Fruit fly (Drosophila melanogaster) whole organism, embryonic: ENCODE data around the gene Cdk1.
A peak's percentile ranks its signal among the peaks of the same experiment; 100 is the strongest.

Experiments
- Ada2b ChIP-seq: fragments of 200-800 bp; sonication (Bioruptor generic); IDR thresholded peaks from 2 replicates; pipeline ENCODE4 v1.3.6; 2022; ENCODE audit warnings: missing biosample characterization, missing genetic modification characterization
- Antp ChIP-seq: fragments of 200-800 bp; sonication (Bioruptor generic); optimal IDR thresholded peaks from 3 replicates; lab custom pipeline; 2016; ENCODE audit warnings: missing biosample characterization, missing genetic modification characterization
- Asciz ChIP-seq: fragments of 200-800 bp; sonication (Bioruptor generic); optimal IDR thresholded peaks from 2 replicates; lab custom pipeline; 2017; ENCODE audit warnings: missing biosample characterization, mild to moderate bottlenecking, missing genetic modification characterization, missing genetic modification reagents
- CG10462 ChIP-seq: fragments of 200-800 bp; sonication (Bioruptor generic); optimal IDR thresholded peaks from 2 replicates; lab custom pipeline; 2016; ENCODE audit warnings: missing biosample characterization, missing genetic modification characterization
- CG11398 ChIP-seq: fragments of 200-800 bp; sonication (Bioruptor generic); optimal IDR thresholded peaks from 2 replicates; lab custom pipeline; 2016; ENCODE audit warnings: missing biosample characterization, missing genetic modification characterization
- CG12071 ChIP-seq: fragments of 200-800 bp; sonication (Bioruptor generic); optimal IDR thresholded peaks from 3 replicates; lab custom pipeline; 2018; ENCODE audit warnings: missing biosample characterization, mild to moderate bottlenecking, missing genetic modification characterization
- CG12104 ChIP-seq: fragments of 200-800 bp; sonication (Bioruptor generic); optimal IDR thresholded peaks from 3 replicates; lab custom pipeline; 2016; ENCODE audit warnings: missing biosample characterization, missing genetic modification characterization
- CG13296 ChIP-seq: fragments of 200-800 bp; sonication (Bioruptor generic); optimal IDR thresholded peaks from 3 replicates; lab custom pipeline; 2018; ENCODE audit warnings: missing biosample characterization, mild to moderate bottlenecking, missing genetic modification characterization
- CG13424 ChIP-seq: fragments of 200-800 bp; sonication (Bioruptor generic); optimal IDR thresholded peaks from 2 replicates; lab custom pipeline; 2019; ENCODE audit warnings: missing biosample characterization, mild to moderate bottlenecking, missing genetic modification characterization, moderate library complexity
- CG14441 ChIP-seq: fragments of 200-800 bp; sonication (Bioruptor generic); IDR thresholded peaks from 2 replicates; pipeline ENCODE4 v1.3.6; 2022; ENCODE audit warnings: missing biosample characterization, missing genetic modification characterization
- CG16815 ChIP-seq: fragments of 200-800 bp; sonication (Bioruptor generic); optimal IDR thresholded peaks from 3 replicates; lab custom pipeline; 2017; ENCODE audit warnings: missing biosample characterization, mild to moderate bottlenecking, missing genetic modification characterization
- CG17186 ChIP-seq: fragments of 200-800 bp; sonication (Bioruptor generic); optimal IDR thresholded peaks from 3 replicates; lab custom pipeline; 2017; ENCODE audit warnings: missing biosample characterization, missing genetic modification reagents, missing genetic modification characterization
- CG17359 ChIP-seq: fragments of 200-800 bp; sonication (Bioruptor generic); optimal IDR thresholded peaks from 3 replicates; lab custom pipeline; 2018; ENCODE audit warnings: missing biosample characterization, mild to moderate bottlenecking, missing genetic modification characterization, moderate library complexity
- CG30403 ChIP-seq: fragments of 200-800 bp; sonication (Bioruptor generic); optimal IDR thresholded peaks from 3 replicates; lab custom pipeline; 2016; ENCODE audit warnings: missing biosample characterization, missing genetic modification characterization
- CG33557 ChIP-seq: fragments of 200-800 bp; sonication (Bioruptor generic); optimal IDR thresholded peaks from 2 replicates; lab custom pipeline; 2019; ENCODE audit warnings: missing biosample characterization, mild to moderate bottlenecking, missing genetic modification characterization, moderate library complexity
- CG3847 ChIP-seq: fragments of 200-800 bp; sonication (Bioruptor generic); IDR thresholded peaks from 2 replicates; pipeline ENCODE4 v1.3.6; 2022; ENCODE audit warnings: missing biosample characterization, missing genetic modification characterization
- CG5245 ChIP-seq: fragments of 200-800 bp; sonication (Bioruptor generic); optimal IDR thresholded peaks from 3 replicates; lab custom pipeline; 2016; ENCODE audit warnings: missing biosample characterization, missing genetic modification characterization
- CG6175 ChIP-seq: fragments of 200-800 bp; sonication (Bioruptor generic); IDR thresholded peaks from 3 replicates; pipeline ENCODE4 v1.3.6; 2022; ENCODE audit warnings: missing biosample characterization, missing genetic modification characterization
- CG7357 ChIP-seq: fragments of 200-800 bp; sonication (Bioruptor generic); IDR thresholded peaks from 3 replicates; pipeline ENCODE4 v1.3.6; 2022; ENCODE audit warnings: missing biosample characterization, missing genetic modification characterization
- CG8281 ChIP-seq: fragments of 200-800 bp; sonication (Bioruptor generic); optimal IDR thresholded peaks from 2 replicates; lab custom pipeline; 2018; ENCODE audit warnings: missing biosample characterization, mild to moderate bottlenecking, missing genetic modification characterization, moderate library complexity
- CG8765 ChIP-seq: fragments of 200-800 bp; sonication (Bioruptor generic); IDR thresholded peaks from 2 replicates; pipeline ENCODE4 v1.3.6; 2022; ENCODE audit warnings: missing biosample characterization, missing genetic modification characterization
- Camta ChIP-seq: fragments of 200-800 bp; sonication (Bioruptor generic); optimal IDR thresholded peaks from 2 replicates; lab custom pipeline; 2016; ENCODE audit warnings: missing biosample characterization, missing genetic modification characterization
- Deaf1 ChIP-seq: fragments of 200-800 bp; optimal IDR thresholded peaks from 3 replicates; lab custom pipeline; 2019; ENCODE audit warnings: missing biosample characterization, mild to moderate bottlenecking, missing genetic modification characterization, moderate library complexity
- Dip3 ChIP-seq: fragments of 200-800 bp; sonication (Bioruptor generic); optimal IDR thresholded peaks from 3 replicates; lab custom pipeline; 2016; ENCODE audit warnings: missing biosample characterization, missing genetic modification characterization
- Hand ChIP-seq: fragments of 200-800 bp; sonication (Bioruptor generic); optimal IDR thresholded peaks from 2 replicates; lab custom pipeline; 2017; ENCODE audit warnings: mild to moderate bottlenecking, missing biosample characterization, missing genetic modification reagents, missing genetic modification characterization
- Hsf ChIP-seq: fragments of 200-800 bp; sonication (Bioruptor generic); optimal IDR thresholded peaks from 3 replicates; lab custom pipeline; 2016; ENCODE audit warnings: missing biosample characterization, missing genetic modification characterization
- Mad ChIP-seq: fragments of 200-800 bp; sonication (Bioruptor generic); optimal IDR thresholded peaks from 2 replicates; lab custom pipeline; 2016; ENCODE audit warnings: missing biosample characterization, missing genetic modification characterization
- NFAT ChIP-seq: fragments of 200-800 bp; sonication (Bioruptor generic); IDR thresholded peaks from 2 replicates; pipeline ENCODE4 v1.3.6; 2022; ENCODE audit warnings: missing biosample characterization, missing genetic modification characterization
- Six4 ChIP-seq: fragments of 200-800 bp; sonication (Bioruptor generic); optimal IDR thresholded peaks from 2 replicates; lab custom pipeline; 2016; ENCODE audit warnings: missing biosample characterization, missing genetic modification characterization
- Taf1 ChIP-seq: fragments of 200-800 bp; sonication (Bioruptor generic); IDR thresholded peaks from 2 replicates; pipeline ENCODE4 v1.3.6; 2022; ENCODE audit warnings: missing biosample characterization, missing genetic modification characterization
- ab ChIP-seq: fragments of 200-800 bp; sonication (Bioruptor generic); optimal IDR thresholded peaks from 2 replicates; lab custom pipeline; 2016; ENCODE audit warnings: missing biosample characterization, missing genetic modification characterization
- abd-A ChIP-seq: fragments of 200-800 bp; sonication (Bioruptor generic); optimal IDR thresholded peaks from 3 replicates; lab custom pipeline; 2019; ENCODE audit warnings: missing biosample characterization, mild to moderate bottlenecking, missing genetic modification characterization, moderate library complexity
- al ChIP-seq: fragments of 200-800 bp; sonication (Bioruptor generic); IDR thresholded peaks from 2 replicates; pipeline ENCODE4 v1.3.6; 2022; ENCODE audit warnings: missing biosample characterization, missing genetic modification characterization
- ara ChIP-seq: fragments of 200-800 bp; sonication (Bioruptor generic); IDR thresholded peaks from 2 replicates; pipeline ENCODE4 v1.3.6; 2022; ENCODE audit warnings: missing biosample characterization, missing genetic modification characterization
- caup ChIP-seq: fragments of 200-800 bp; sonication (Bioruptor generic); optimal IDR thresholded peaks from 3 replicates; lab custom pipeline; 2017; ENCODE audit warnings: missing biosample characterization, mild to moderate bottlenecking, missing genetic modification characterization, moderate library complexity; ENCODE audit not compliant: severe bottlenecking
- chif ChIP-seq, 2 experiments: fragments of 200-800 bp; sonication (Bioruptor generic); optimal IDR thresholded peaks; 3 replicates each; lab custom pipeline; 2016; ENCODE audit warnings: missing biosample characterization in 2 of 2, missing genetic modification characterization in 2 of 2
- ems ChIP-seq: fragments of 200-800 bp; sonication (Bioruptor generic); optimal IDR thresholded peaks from 3 replicates; lab custom pipeline; 2016; ENCODE audit warnings: missing biosample characterization, missing genetic modification characterization
- eyg ChIP-seq: fragments of 200-800 bp; sonication (Bioruptor generic); optimal IDR thresholded peaks from 3 replicates; lab custom pipeline; 2016; ENCODE audit warnings: missing biosample characterization, missing genetic modification characterization
- fd3F ChIP-seq: fragments of 200-800 bp; sonication (Bioruptor generic); optimal IDR thresholded peaks from 2 replicates; lab custom pipeline; 2018; ENCODE audit warnings: missing biosample characterization, mild to moderate bottlenecking, missing genetic modification characterization, moderate library complexity
- gt ChIP-seq: fragments of 200-800 bp; sonication (Bioruptor generic); IDR thresholded peaks from 2 replicates; pipeline ENCODE4 v1.3.6; 2022; ENCODE audit warnings: missing biosample characterization, missing genetic modification characterization
- inv ChIP-seq: fragments of 200-800 bp; sonication (Bioruptor generic); IDR thresholded peaks from 2 replicates; pipeline ENCODE4 v1.3.6; 2022; ENCODE audit warnings: missing biosample characterization, missing genetic modification characterization; ENCODE audit not compliant: partially characterized antibody
- jigr1 ChIP-seq: fragments of 200-800 bp; sonication (Bioruptor generic); IDR thresholded peaks from 3 replicates; pipeline ENCODE4 v1.3.6; 2022; ENCODE audit warnings: missing biosample characterization, missing genetic modification characterization
- jing ChIP-seq: fragments of 200-800 bp; sonication (Bioruptor generic); optimal IDR thresholded peaks from 2 replicates; lab custom pipeline; 2018; ENCODE audit warnings: missing biosample characterization, mild to moderate bottlenecking, missing genetic modification characterization
- ken ChIP-seq: fragments of 200-800 bp; sonication (Bioruptor generic); IDR thresholded peaks from 3 replicates; pipeline ENCODE4 v1.3.6; 2022; ENCODE audit warnings: missing biosample characterization, missing genetic modification characterization
- knrl ChIP-seq: fragments of 200-800 bp; sonication (Bioruptor generic); IDR thresholded peaks from 3 replicates; pipeline ENCODE4 v1.3.6; 2022; ENCODE audit warnings: missing biosample characterization, missing genetic modification characterization; ENCODE audit not compliant: partially characterized antibody
- lola ChIP-seq, 3 experiments: fragments of >200 bp in 2 of 3; fragments of 200-800 bp in 1 of 3; sonication (Bioruptor generic) in 1 of 3; optimal IDR thresholded peaks; 2 replicates each; lab custom pipeline; 2017 to 2019; ENCODE audit warnings: missing biosample characterization in 3 of 3, missing genetic modification characterization in 3 of 3, mild to moderate bottlenecking in 1 of 3, moderate library complexity in 1 of 3
- sd ChIP-seq: fragments of 200-800 bp; sonication (Bioruptor generic); optimal IDR thresholded peaks from 3 replicates; lab custom pipeline; 2018; ENCODE audit warnings: missing biosample characterization, mild to moderate bottlenecking, missing genetic modification characterization, moderate library complexity
- tll ChIP-seq, 2 experiments: fragments of 200-800 bp in 1 of 2; fragments of >200 bp in 1 of 2; sonication (Bioruptor generic) in 1 of 2; optimal IDR thresholded peaks; 2 replicates each; lab custom pipeline; 2017 to 2019; ENCODE audit warnings: missing biosample characterization in 2 of 2, missing genetic modification characterization in 2 of 2, mild to moderate bottlenecking in 1 of 2, moderate library complexity in 1 of 2
- trh ChIP-seq: fragments of 200-800 bp; sonication (Bioruptor generic); optimal IDR thresholded peaks from 2 replicates; lab custom pipeline; 2016; ENCODE audit warnings: missing biosample characterization, missing genetic modification characterization
- yki ChIP-seq: fragments of >200 bp; optimal IDR thresholded peaks from 3 replicates; lab custom pipeline; 2018
- zen2 ChIP-seq: fragments of 200-800 bp; sonication (Bioruptor generic); IDR thresholded peaks from 3 replicates; pipeline ENCODE4 v1.3.6; 2022; ENCODE audit warnings: missing biosample characterization, missing genetic modification characterization; ENCODE audit not compliant: partially characterized antibody
- zfh1 ChIP-seq: fragments of 200-800 bp; sonication (Bioruptor generic); IDR thresholded peaks from 3 replicates; pipeline ENCODE4 v1.3.6; 2022; ENCODE audit warnings: missing biosample characterization, missing genetic modification characterization

Gene Cdk1

DNA sequence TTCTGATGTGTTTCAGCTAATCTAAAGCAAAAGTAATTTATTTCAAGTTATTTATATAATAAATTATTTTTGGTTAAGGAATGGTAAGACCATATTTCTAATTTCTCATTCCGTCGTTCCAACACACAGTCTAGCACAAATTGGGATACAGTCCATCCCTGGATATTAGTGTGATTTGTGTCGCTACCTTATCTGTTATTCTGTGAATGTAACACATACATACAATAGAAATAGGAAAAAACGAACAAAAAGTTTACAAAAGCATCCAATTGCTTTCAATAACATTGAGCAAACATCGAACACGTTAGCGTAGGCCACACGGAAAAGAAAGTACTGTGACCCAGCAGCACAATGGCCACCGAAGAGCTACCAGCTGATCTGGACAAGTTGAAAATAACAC, 19.5 kb downstream of the Cdk1 start, which contains the start of gene CG5056 (continued):
- TF ChIP-seq CG7357 (no peak), Ada2b (GFP tag; lab: Robert Waterston, UW) (no peak), CG8281 (no peak), CG12104 (GFP tag; lab: Kevin White, UChicago) (no peak), CG13296 (no peak), zfh1 (no peak), Camta (GFP tag; lab: Kevin White, UChicago) (no peak), knrl (GFP tag; lab: Robert Waterston, UW) (peak; percentile 39; the same call in 1 of the 3 replicates), Deaf1 (tag; lab: Kevin White, UChicago) (no peak), CG12071 (GFP tag; lab: Kevin White, UChicago) (no peak), ken (GFP tag; lab: Robert Waterston, UW) (no peak), caup (GFP tag; lab: Kevin White, UChicago) (no peak), lola (GFP tag; optimal IDR thresholded peaks at IDR 0.05; lab: Kevin White, UChicago) (no peak), ab (GFP tag; lab: Kevin White, UChicago) (no peak), Taf1 (no peak), ara (GFP tag; lab: Robert Waterston, UW) (no peak), gt (GFP tag; lab: Robert Waterston, UW) (no peak), Six4 (GFP tag; lab: Kevin White, UChicago) (no peak), CG8765 (no peak), ems (GFP tag; lab: Kevin White, UChicago) (no peak), sd (tag; lab: Kevin White, UChicago) (no peak), tll (GFP tag; optimal IDR thresholded peaks at IDR 0.05; lab: Kevin White, UChicago) (no peak), chif (GFP tag; optimal IDR thresholded peaks at IDR 0.05; lab: Kevin White, UChicago) (no peak), Asciz (GFP tag; lab: Kevin White, UChicago) (no peak), NFAT (GFP tag; lab: Robert Waterston, UW) (no peak), yki (lab: Kevin White, UChicago) (no peak), CG17186 (GFP tag; lab: Kevin White, UChicago) (peak; percentile 48), CG3847 (GFP tag; lab: Robert Waterston, UW) (no peak), CG33557 (GFP tag; lab: Kevin White, UChicago) (no peak), CG16815 (GFP tag; lab: Kevin White, UChicago) (no peak), abd-A (no peak), Dip3 (no peak), eyg (GFP tag; lab: Kevin White, UChicago) (no peak), inv (GFP tag; lab: Robert Waterston, UW) (no peak), CG30403 (GFP tag; lab: Kevin White, UChicago) (no peak), al (GFP tag; lab: Robert Waterston, UW) (no peak; the same call in 1 of the 2 replicates), Hsf (GFP tag; lab: Kevin White, UChicago) (peak; percentile 2), CG14441 (GFP tag; lab: Robert Waterston, UW) (no peak), Antp (no peak), fd3F (GFP tag; lab: Kevin White, UChicago) (no peak), jigr1 (no peak; the same call in 2 of the 3 replicates), jing (GFP tag; lab: Kevin White, UChicago) (no peak), CG6175 (no peak), Hand (GFP tag; lab: Kevin White, UChicago) (no peak), trh (GFP tag; lab: Kevin White, UChicago) (no peak), CG5245 (no peak), CG13424 (tag; lab: Kevin White, UChicago) (peak; percentile 30), CG11398 (GFP tag; lab: Kevin White, UChicago) (no peak), CG10462 (GFP tag; lab: Kevin White, UChicago) (no peak), zen2 (GFP tag; lab: Robert Waterston, UW) (no peak), CG17359 (no peak), Mad (GFP tag; lab: Kevin White, UChicago) (no peak)
